Worm (Caenorhabditis elegans): Measurements from ENCODE around the gene Y43F4B.10.

- TF ChIP-seq pha-4 (tag; optimal IDR thresholded peaks at IDR 0.05): no peak
- TF ChIP-seq ztf-11 (tag; optimal IDR thresholded peaks at IDR 0.05): no peak
- no peak for TF ChIP-seq unc-39 (tag; optimal IDR thresholded peaks at IDR 0.05)
- TF ChIP-seq jun-1 (tag; optimal IDR thresholded peaks at IDR 0.05): no peak
- TF ChIP-seq nhr-12 (tag; optimal IDR thresholded peaks at IDR 0.05): no peak
- TF ChIP-seq elt-1 (tag; optimal IDR thresholded peaks at IDR 0.05): no peak
- no peak for TF ChIP-seq zag-1 (tag; optimal IDR thresholded peaks at IDR 0.05)
- no peak for TF ChIP-seq nhr-237 (tag; optimal IDR thresholded peaks at IDR 0.05)
- no peak for TF ChIP-seq nfya-1 (tag; optimal IDR thresholded peaks at IDR 0.05; ENCODE audit: insufficient read depth)
- no peak for TF ChIP-seq lin-39 (tag; optimal IDR thresholded peaks at IDR 0.05)
These were observed 19.9 kb downstream of the Y43F4B.10 start, which contains the start of gene sdz-20 for ce11 chrIII:13333754-13334153.
